Worm (Caenorhabditis elegans): ENCODE data around the gene C04E7.1.
"Not testable (repeated sequence)": the region's sequence is repeated elsewhere in the genome, so short reads cannot be mapped to it uniquely, and the experiment has no call there.

The C04E7.1 gene

ce11 chrX:332643-333042, 25.2 kb upstream of the C04E7.1 start:
- TF ChIP-seq mdl-1 (tag; optimal IDR thresholded peaks at IDR 0.05), result no peak

DNA sequence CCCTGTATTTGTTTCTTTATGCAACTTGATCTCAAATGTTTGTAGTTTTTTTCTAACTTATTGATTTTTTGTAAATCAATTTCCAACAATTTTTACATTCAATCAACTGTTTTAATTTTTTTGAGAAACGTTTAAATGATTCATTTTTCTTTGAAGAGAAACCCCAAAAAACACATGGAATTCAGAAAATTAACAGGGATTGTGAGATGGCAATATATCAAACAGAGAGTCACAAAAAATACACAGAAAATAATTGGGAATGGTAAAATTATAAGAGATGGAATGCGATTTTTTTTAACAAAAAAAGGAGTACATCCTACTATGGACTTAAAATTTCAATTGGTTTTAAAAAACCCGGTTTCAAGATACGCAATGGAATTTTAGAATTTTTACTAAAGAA, 23.4 kb upstream of the C04E7.1 start:
- TF ChIP-seq mab-9 (GFP tag; IDR thresholded peaks at IDR 0.05) (no peak), ceh-88 (GFP tag; IDR thresholded peaks at IDR 0.05) (no peak), nhr-85 (tag) (no peak), unc-30 (tag; optimal IDR thresholded peaks at IDR 0.05) (no peak), nhr-84 (tag; optimal IDR thresholded peaks at IDR 0.05) (no peak)

- TF ChIP-seq lin-14 (GFP tag; optimal IDR thresholded peaks at IDR 0.05) (no peak), C16A3.4 (tag; optimal IDR thresholded peaks at IDR 0.05) (no peak), nhr-20 (tag; optimal IDR thresholded peaks at IDR 0.05) (no peak), efl-1 (optimal IDR thresholded peaks at IDR 0.05) (no peak), efl-1 (GFP tag; optimal IDR thresholded peaks at IDR 0.05 in 1 of 2) (peak; percentile 26 to 91), ceh-82 (tag; optimal IDR thresholded peaks at IDR 0.05) (no peak), lin-35 (GFP tag; optimal IDR thresholded peaks at IDR 0.05) (peak in 1 of 2 experiments; percentile 29), lin-15B (tag; optimal IDR thresholded peaks at IDR 0.05) (peak; percentile 3)
These were observed 14.1 kb upstream of the C04E7.1 start for ce11 chrX:343822-344221.

DNA sequence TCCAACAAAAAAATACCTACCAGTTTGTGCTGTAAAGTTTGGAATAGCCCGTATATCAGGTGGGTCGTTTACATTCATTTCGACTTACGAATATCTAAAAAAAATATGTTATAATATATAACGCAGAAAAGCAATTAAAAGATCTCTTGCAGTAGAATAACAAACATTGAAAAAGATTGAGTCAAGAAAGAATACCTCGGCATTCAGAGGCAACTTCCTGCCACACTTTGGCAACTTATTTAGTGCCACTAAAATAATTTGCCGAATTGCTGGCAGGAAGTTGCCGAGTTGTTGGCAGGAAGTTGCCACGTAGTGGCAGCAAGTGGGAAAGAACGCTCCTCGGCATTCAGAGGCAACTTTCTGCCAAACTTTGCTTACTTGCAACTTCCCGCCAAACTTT, 10.8 kb upstream of the C04E7.1 start, which contains the start of gene C04E7.3:
TSS of gene C04E7.3 (minus strand) at position 101 of the 400 bp plus-strand sequence.
- not testable (repeated sequence) for TF ChIP-seq tlp-1 (tag; optimal IDR thresholded peaks at IDR 0.05); lin-13 (GFP tag; optimal IDR thresholded peaks at IDR 0.05); snu-23 (GFP tag; optimal IDR thresholded peaks at IDR 0.05)

- peak; percentile 2 for TF ChIP-seq swsn-7 (tag; optimal IDR thresholded peaks at IDR 0.05)
- no peak for TF ChIP-seq hlh-4 (tag; optimal IDR thresholded peaks at IDR 0.05)
- TF ChIP-seq ceh-82 (tag; optimal IDR thresholded peaks at IDR 0.05), result peak in 1 of 3 experiments; percentile 37
- TF ChIP-seq lin-35 (GFP tag; optimal IDR thresholded peaks at IDR 0.05), result peak; percentile 34 to 51
- peak; percentile 31 for TF ChIP-seq mep-1 (tag; optimal IDR thresholded peaks at IDR 0.05)
- TF ChIP-seq blmp-1 (tag; optimal IDR thresholded peaks at IDR 0.05), result peak; percentile 34
- TF ChIP-seq nhr-19 (GFP tag; conservative IDR thresholded peaks at IDR 0.05), result 0 out of 2 replicates have a peak, but pooled peaks have one; percentile 24
- peak; percentile 20 for TF ChIP-seq nhr-71 (tag; optimal IDR thresholded peaks at IDR 0.05)
- TF ChIP-seq fkh-8 (tag; optimal IDR thresholded peaks at IDR 0.05), result no peak
- peak in 1 of 2 experiments; percentile 16 for TF ChIP-seq efl-1 (optimal IDR thresholded peaks at IDR 0.05)
- no peak for TF ChIP-seq efl-1 (GFP tag; optimal IDR thresholded peaks at IDR 0.05 in 1 of 2)
- no peak for TF ChIP-seq dsc-1 (tag; optimal IDR thresholded peaks at IDR 0.05)
- peak; percentile 10 for TF ChIP-seq tbx-2 (tag; optimal IDR thresholded peaks at IDR 0.05)
- TF ChIP-seq lin-14 (GFP tag; optimal IDR thresholded peaks at IDR 0.05), result peak; percentile 58
- peak; percentile 24 for TF ChIP-seq nhr-47 (tag; optimal IDR thresholded peaks at IDR 0.05)
- no peak for TF ChIP-seq aha-1 (tag; optimal IDR thresholded peaks at IDR 0.05)
- TF ChIP-seq lsy-2 (tag; optimal IDR thresholded peaks at IDR 0.05), result peak; percentile 9 to 39
- TF ChIP-seq mdl-1 (tag; optimal IDR thresholded peaks at IDR 0.05), result peak in 1 of 2 experiments; percentile 68
- TF ChIP-seq snu-23 (GFP tag; optimal IDR thresholded peaks at IDR 0.05), result peak; percentile 51
These were observed 9.8 kb upstream of the C04E7.1 start for ce11 chrX:348141-348540.

DNA sequence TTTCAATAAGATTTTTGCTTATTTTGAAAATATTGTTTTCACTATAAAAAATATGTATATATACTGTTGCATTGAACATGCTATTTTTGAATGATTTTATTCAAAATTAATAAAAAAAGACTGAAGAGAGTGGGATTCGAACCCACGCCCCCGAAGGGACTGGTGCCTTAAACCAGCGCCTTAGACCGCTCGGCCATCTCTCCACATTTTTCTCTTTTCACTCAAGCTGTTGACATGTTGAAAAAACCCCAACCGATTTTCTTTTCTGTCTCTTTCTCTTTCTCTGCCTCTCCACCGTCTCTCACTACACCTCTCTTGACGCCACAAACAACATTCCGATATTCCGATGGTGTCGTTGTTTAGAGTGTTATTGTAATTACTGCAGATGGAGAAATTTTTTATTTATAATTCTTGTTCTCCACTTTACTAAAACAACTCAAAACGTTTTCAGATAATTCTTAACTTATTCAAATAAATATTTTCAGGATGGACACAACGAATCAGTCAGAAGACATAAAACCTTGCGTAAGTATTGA, 4.7 kb upstream of the C04E7.1 start, which contains the start of gene sor-3:
TSS of gene sor-3 (plus strand) at position 486 of the 536 bp plus-strand sequence.
- TF ChIP-seq nhr-84 (tag; optimal IDR thresholded peaks at IDR 0.05) (no peak), nhr-11 (tag; optimal IDR thresholded peaks at IDR 0.05) (peak; percentile 51), alr-1 (tag; optimal IDR thresholded peaks at IDR 0.05; ENCODE audit: borderline replicate concordance) (no peak), lin-14 (GFP tag; optimal IDR thresholded peaks at IDR 0.05) (peak; percentile 87), pqm-1 (tag; optimal IDR thresholded peaks at IDR 0.05) (no peak), tlp-1 (tag; optimal IDR thresholded peaks at IDR 0.05) (no peak), nhr-71 (tag; optimal IDR thresholded peaks at IDR 0.05) (peak; percentile 92), ceh-90 (tag; optimal IDR thresholded peaks at IDR 0.05) (no peak), Y116A8C.19 (tag; optimal IDR thresholded peaks at IDR 0.05; ENCODE audit: borderline replicate concordance) (no peak), F16B12.6 (tag; optimal IDR thresholded peaks at IDR 0.05) (peak; percentile 51), nhr-77 (tag; optimal IDR thresholded peaks at IDR 0.05) (peak; percentile 76), rnt-1 (tag; optimal IDR thresholded peaks at IDR 0.05) (peak; percentile 85), pag-3 (tag; optimal IDR thresholded peaks at IDR 0.05; ENCODE audit: borderline replicate concordance, insufficient read depth) (no peak), hlh-4 (tag; optimal IDR thresholded peaks at IDR 0.05) (no peak), mdl-1 (tag; optimal IDR thresholded peaks at IDR 0.05) (peak in 1 of 2 experiments; percentile 78), dpl-1 (GFP tag; optimal IDR thresholded peaks at IDR 0.05) (peak; percentile 30 to 47 (median 36)), nhr-28 (tag; optimal IDR thresholded peaks at IDR 0.05) (peak; percentile 34), egl-13 (tag; optimal IDR thresholded peaks at IDR 0.05) (peak; percentile 77), nhr-90 (tag; optimal IDR thresholded peaks at IDR 0.05; ENCODE audit: poor library complexity) (peak; percentile 90)
